Fruit fly (Drosophila melanogaster): Measurements from ENCODE around the gene Invadolysin.

dm6 chr3R:10206740-10207139 lies 62.3 kb downstream of the Invadolysin start:
- TF ChIP-seq CG8159 (tag; optimal IDR thresholded peaks at IDR 0.05) (no peak), CG32121 (GFP tag; IDR thresholded peaks at IDR 0.05) (0 out of 2 replicates have a peak, but pooled peaks have one; percentile 7), CG14655 (GFP tag; optimal IDR thresholded peaks at IDR 0.05) (no peak), Pif1A (GFP tag; optimal IDR thresholded peaks at IDR 0.05) (no peak), CG17806 (tag; optimal IDR thresholded peaks at IDR 0.05) (no peak), EcR (GFP tag; optimal IDR thresholded peaks at IDR 0.05) (no peak), Ets98B (GFP tag; IDR thresholded peaks at IDR 0.05) (no peak), fd96Ca (GFP tag; IDR thresholded peaks at IDR 0.05) (no peak), CG9948 (tag; optimal IDR thresholded peaks at IDR 0.05) (no peak), CG10348 (GFP tag; IDR thresholded peaks at IDR 0.05) (no peak), CG13204 (GFP tag; optimal IDR thresholded peaks at IDR 0.05) (no peak), Snoo (tag; optimal IDR thresholded peaks at IDR 0.05) (no peak), CG4496 (GFP tag; IDR thresholded peaks at IDR 0.05) (0 out of 3 replicates have a peak, but pooled peaks have one; percentile 17), D1 (tag; optimal IDR thresholded peaks at IDR 0.05) (no peak)
